Fruit fly (Drosophila melanogaster) whole organism, pupa: ENCODE measurements around the gene CG7702.

Source experiments
- CG32121 ChIP-seq: fragments of 200-800 bp; sonication (Bioruptor generic); IDR thresholded peaks from 2 replicates; pipeline ENCODE4 v1.3.6; 2022; ENCODE audit warnings: missing biosample characterization, missing genetic modification characterization
- CG4496 ChIP-seq: fragments of 200-800 bp; sonication (Bioruptor generic); IDR thresholded peaks from 3 replicates; pipeline ENCODE4 v1.3.6; 2022; ENCODE audit warnings: missing biosample characterization, missing genetic modification characterization
- CG8159 ChIP-seq: fragments of 200-800 bp; sonication (Bioruptor generic); optimal IDR thresholded peaks from 3 replicates; lab custom pipeline; 2018; ENCODE audit warnings: missing biosample characterization, mild to moderate bottlenecking, missing genetic modification characterization, moderate library complexity
- CG8301 ChIP-seq: fragments of 200-800 bp; sonication (Bioruptor generic); optimal IDR thresholded peaks from 2 replicates; lab custom pipeline; 2018; ENCODE audit warnings: missing biosample characterization, mild to moderate bottlenecking, missing genetic modification characterization
- Ets98B ChIP-seq: fragments of 200-800 bp; sonication (Bioruptor generic); IDR thresholded peaks from 2 replicates; pipeline ENCODE4 v1.3.6; 2022; ENCODE audit warnings: missing biosample characterization, missing genetic modification characterization

- TF ChIP-seq CG4496 (GFP tag; lab: Robert Waterston, UW), result no peak
- no peak for TF ChIP-seq CG8159 (tag; lab: Kevin White, UChicago)
- TF ChIP-seq Ets98B (GFP tag; lab: Robert Waterston, UW), result no peak
- TF ChIP-seq CG8301 (tag; lab: Kevin White, UChicago), result no peak
- TF ChIP-seq CG32121 (GFP tag; lab: Robert Waterston, UW), result no peak
Observed at dm6 chr3R:18643646-18644045, 25.5 kb upstream of the CG7702 start.
